Fruit fly (Drosophila melanogaster): ENCODE data around the gene CG7295.

DNA sequence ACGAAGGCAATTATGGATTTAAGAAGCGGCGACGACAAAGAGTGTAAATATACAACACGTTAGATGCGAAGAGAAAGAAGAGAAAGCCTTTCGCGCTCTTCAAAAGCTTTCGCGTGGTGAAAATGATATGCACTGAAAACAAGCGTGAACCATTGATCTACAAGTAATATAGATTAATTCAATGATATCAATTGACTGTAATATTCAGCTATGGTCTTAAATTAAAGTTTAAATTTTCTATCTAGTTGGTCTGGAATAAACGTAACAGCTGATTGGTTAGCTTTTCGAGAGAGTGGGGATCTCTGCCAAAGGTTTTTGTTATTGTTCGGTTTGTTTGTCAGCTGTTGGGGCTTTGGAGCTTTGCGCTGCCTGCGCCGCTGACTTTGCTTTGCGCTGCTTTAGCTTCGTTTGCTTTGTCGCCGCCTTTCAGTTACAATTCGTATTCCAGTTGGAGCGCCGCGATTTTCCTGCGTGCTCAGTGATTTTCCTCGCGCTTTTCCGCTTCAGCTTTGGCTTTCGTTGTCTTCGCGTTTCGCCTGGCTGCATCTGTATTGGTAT lies 41.8 kb downstream of the CG7295 start:
- TF ChIP-seq cic (GFP tag; optimal IDR thresholded peaks at IDR 0.05), result peak; percentile 59
- TF ChIP-seq CG14711 (tag; optimal IDR thresholded peaks at IDR 0.05), result peak; percentile 52
- TF ChIP-seq CG5204 (GFP tag; optimal IDR thresholded peaks at IDR 0.05), result no peak
- peak; percentile 60 for TF ChIP-seq CG12768 (GFP tag; optimal IDR thresholded peaks at IDR 0.05)
- TF ChIP-seq CG33017 (tag; optimal IDR thresholded peaks at IDR 0.05), result peak; percentile 68
- peak; percentile 48 for TF ChIP-seq tj (GFP tag; optimal IDR thresholded peaks at IDR 0.05)

Data from whole organism, adult.